Worm (Caenorhabditis elegans): Measurements from ENCODE around the gene F41H10.5.

ce11 chrIV:5369414-5369813 lies 8.7 kb downstream of the F41H10.5 start, which contains the start of gene F41H10.3:
- TF ChIP-seq ztf-11 (tag; optimal IDR thresholded peaks at IDR 0.05): no peak
- no peak for TF ChIP-seq gei-8 (GFP tag; optimal IDR thresholded peaks at IDR 0.05)
- TF ChIP-seq snpc-1.2 (GFP tag; IDR thresholded peaks at IDR 0.05): no peak
- no peak for TF ChIP-seq fkh-10 (GFP tag; optimal IDR thresholded peaks at IDR 0.05)
- no peak for TF ChIP-seq aly-2 (tag; optimal IDR thresholded peaks at IDR 0.05)
- TF ChIP-seq jun-1 (tag; optimal IDR thresholded peaks at IDR 0.05): no peak

Data from whole organism, L4 larva.